Worm (Caenorhabditis elegans): ENCODE results near the gene srg-44.

Gene srg-44

ce11 chrV:17377140-17377539 lies 48.5 kb downstream of the srg-44 start, which contains the start of gene fbxb-7:
Gene fbxb-7 (plus strand): TSS chrV:17377406.
- TF ChIP-seq ceh-14 (tag; optimal IDR thresholded peaks at IDR 0.05): no peak
- no peak for TF ChIP-seq pax-1 (tag; optimal IDR thresholded peaks at IDR 0.05)
- TF ChIP-seq pat-9 (tag; optimal IDR thresholded peaks at IDR 0.05): no peak
- no peak for TF ChIP-seq ceh-30 (tag; optimal IDR thresholded peaks at IDR 0.05)
- no peak for TF ChIP-seq che-1 (tag; optimal IDR thresholded peaks at IDR 0.05)
- TF ChIP-seq ceh-18 (tag; optimal IDR thresholded peaks at IDR 0.05): no peak
- no peak for TF ChIP-seq nhr-11 (tag; optimal IDR thresholded peaks at IDR 0.05)
- TF ChIP-seq pha-4 (tag; optimal IDR thresholded peaks at IDR 0.05): no peak

DNA sequence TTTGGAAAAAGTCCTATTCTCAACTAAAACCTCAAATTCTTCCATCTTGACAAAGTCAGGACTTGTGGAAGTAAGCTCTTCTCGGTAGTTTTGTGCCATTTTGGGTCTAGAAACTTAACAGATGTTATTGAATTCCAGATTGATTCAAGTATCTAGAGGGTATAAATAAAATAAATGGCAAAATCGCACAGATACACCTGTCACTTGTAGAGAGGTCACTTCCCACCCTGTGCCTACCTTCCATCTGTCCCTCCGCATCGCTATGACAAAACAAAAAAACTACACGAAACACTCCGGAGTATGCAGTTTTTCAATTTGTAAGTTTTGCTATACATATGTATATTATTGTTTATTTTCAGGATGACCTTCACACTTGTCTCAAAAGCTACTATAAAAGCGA lies 51.3 kb downstream of the srg-44 start, which contains the start of gene Y20C6A.4:
TSS of gene Y20C6A.4 (plus strand) at position 301 of the 400 bp plus-strand sequence.
- TF ChIP-seq elt-2 (tag; optimal IDR thresholded peaks at IDR 0.05): no peak

Data from whole organism, late embryonic.